Worm (Caenorhabditis elegans): ENCODE data around the gene Y39F10C.3.

ce11 chrII:633984-634383, 40.2 kb upstream of the Y39F10C.3 start, which contains the start of gene T04B8.1:
- TF ChIP-seq ceh-82 (tag; optimal IDR thresholded peaks at IDR 0.05) (no peak), hlh-30 (tag; optimal IDR thresholded peaks at IDR 0.05; ENCODE audit: insufficient read depth) (no peak), F26F4.8 (GFP tag; conservative IDR thresholded peaks at IDR 0.05) (no peak), pha-4 (GFP tag; IDR thresholded peaks at IDR 0.05) (no peak), pha-4 (tag; optimal IDR thresholded peaks at IDR 0.05) (no peak), ces-1 (GFP tag; optimal IDR thresholded peaks at IDR 0.05) (no peak), mep-1 (tag; optimal IDR thresholded peaks at IDR 0.05) (no peak), ama-1 (optimal IDR thresholded peaks at IDR 0.05) (no peak), unc-62 (GFP tag; optimal IDR thresholded peaks at IDR 0.05 in 1 of 2) (no peak), unc-62 (tag; optimal IDR thresholded peaks at IDR 0.05) (no peak), snpc-4 (tag; optimal IDR thresholded peaks at IDR 0.05) (no peak)

All from whole organism, L4 larva.